Worm (Caenorhabditis elegans): ENCODE measurements around the gene ast-1.

ast-1 gene

ce11 chrII:4146039-4146438 is 10.9 kb upstream of the ast-1 start, which contains the start of gene F56D3.1:
F56D3.1 (plus strand) TSS chrII:4146339.
- no peak for TF ChIP-seq ceh-36 (tag; optimal IDR thresholded peaks at IDR 0.05)
- no peak for TF ChIP-seq pes-1 (GFP tag; IDR thresholded peaks at IDR 0.05)
- TF ChIP-seq scrt-1 (GFP tag; IDR thresholded peaks at IDR 0.05): no peak
- TF ChIP-seq hmg-4 (GFP tag; optimal IDR thresholded peaks at IDR 0.05): no peak
- TF ChIP-seq flt-1 (GFP tag; IDR thresholded peaks at IDR 0.05): no peak
- no peak for TF ChIP-seq tra-4 (tag; optimal IDR thresholded peaks at IDR 0.05)
- no peak for TF ChIP-seq ceh-13 (GFP tag; optimal IDR thresholded peaks at IDR 0.05)
- TF ChIP-seq sea-1 (GFP tag; conservative IDR thresholded peaks at IDR 0.05): no peak
- TF ChIP-seq ama-1 (optimal IDR thresholded peaks at IDR 0.05): no peak
- TF ChIP-seq tbx-37 (GFP tag; conservative IDR thresholded peaks at IDR 0.05): no peak
- no peak for TF ChIP-seq ets-7 (tag; optimal IDR thresholded peaks at IDR 0.05)
- TF ChIP-seq hnd-1 (tag; optimal IDR thresholded peaks at IDR 0.05): no peak
- TF ChIP-seq tbx-11 (GFP tag; IDR thresholded peaks at IDR 0.05): no peak
- no peak for TF ChIP-seq F13C5.2 (tag; optimal IDR thresholded peaks at IDR 0.05)
- no peak for TF ChIP-seq B0310.2 (tag; optimal IDR thresholded peaks at IDR 0.05)
- TF ChIP-seq hmbx-1 (tag; optimal IDR thresholded peaks at IDR 0.05): no peak
- TF ChIP-seq aly-1 (tag; optimal IDR thresholded peaks at IDR 0.05): no peak

- TF ChIP-seq sea-1 (GFP tag; conservative IDR thresholded peaks at IDR 0.05) (no peak), hnd-1 (tag; optimal IDR thresholded peaks at IDR 0.05) (no peak), ama-1 (optimal IDR thresholded peaks at IDR 0.05) (no peak), ets-7 (tag; optimal IDR thresholded peaks at IDR 0.05) (no peak), ceh-13 (GFP tag; optimal IDR thresholded peaks at IDR 0.05) (no peak), tbx-37 (GFP tag; conservative IDR thresholded peaks at IDR 0.05) (no peak), B0310.2 (tag; optimal IDR thresholded peaks at IDR 0.05) (no peak), hmbx-1 (tag; optimal IDR thresholded peaks at IDR 0.05) (no peak), tra-4 (tag; optimal IDR thresholded peaks at IDR 0.05) (no peak), pes-1 (GFP tag; IDR thresholded peaks at IDR 0.05) (no peak), ceh-36 (tag; optimal IDR thresholded peaks at IDR 0.05) (no peak), tbx-11 (GFP tag; IDR thresholded peaks at IDR 0.05) (no peak), hmg-4 (GFP tag; optimal IDR thresholded peaks at IDR 0.05) (no peak), flt-1 (GFP tag; IDR thresholded peaks at IDR 0.05) (no peak), scrt-1 (GFP tag; IDR thresholded peaks at IDR 0.05) (no peak), F13C5.2 (tag; optimal IDR thresholded peaks at IDR 0.05) (no peak), aly-1 (tag; optimal IDR thresholded peaks at IDR 0.05) (no peak)
Observed at ce11 chrII:4134688-4135087, 471 bp downstream of the ast-1 start.

- TF ChIP-seq tbx-11 (GFP tag; IDR thresholded peaks at IDR 0.05) (no peak), ceh-13 (GFP tag; optimal IDR thresholded peaks at IDR 0.05) (no peak), pes-1 (GFP tag; IDR thresholded peaks at IDR 0.05) (no peak), hmbx-1 (tag; optimal IDR thresholded peaks at IDR 0.05) (no peak), B0310.2 (tag; optimal IDR thresholded peaks at IDR 0.05) (no peak), sea-1 (GFP tag; conservative IDR thresholded peaks at IDR 0.05) (no peak), ceh-36 (tag; optimal IDR thresholded peaks at IDR 0.05) (no peak), tra-4 (tag; optimal IDR thresholded peaks at IDR 0.05) (no peak), flt-1 (GFP tag; IDR thresholded peaks at IDR 0.05) (no peak), ets-7 (tag; optimal IDR thresholded peaks at IDR 0.05) (no peak), F13C5.2 (tag; optimal IDR thresholded peaks at IDR 0.05) (no peak), hmg-4 (GFP tag; optimal IDR thresholded peaks at IDR 0.05) (no peak), ama-1 (optimal IDR thresholded peaks at IDR 0.05) (no peak), aly-1 (tag; optimal IDR thresholded peaks at IDR 0.05) (no peak), scrt-1 (GFP tag; IDR thresholded peaks at IDR 0.05) (no peak), tbx-37 (GFP tag; conservative IDR thresholded peaks at IDR 0.05) (no peak), hnd-1 (tag; optimal IDR thresholded peaks at IDR 0.05) (no peak)
Observed at ce11 chrII:4133332-4133731, 1.8 kb downstream of the ast-1 start.

DNA sequence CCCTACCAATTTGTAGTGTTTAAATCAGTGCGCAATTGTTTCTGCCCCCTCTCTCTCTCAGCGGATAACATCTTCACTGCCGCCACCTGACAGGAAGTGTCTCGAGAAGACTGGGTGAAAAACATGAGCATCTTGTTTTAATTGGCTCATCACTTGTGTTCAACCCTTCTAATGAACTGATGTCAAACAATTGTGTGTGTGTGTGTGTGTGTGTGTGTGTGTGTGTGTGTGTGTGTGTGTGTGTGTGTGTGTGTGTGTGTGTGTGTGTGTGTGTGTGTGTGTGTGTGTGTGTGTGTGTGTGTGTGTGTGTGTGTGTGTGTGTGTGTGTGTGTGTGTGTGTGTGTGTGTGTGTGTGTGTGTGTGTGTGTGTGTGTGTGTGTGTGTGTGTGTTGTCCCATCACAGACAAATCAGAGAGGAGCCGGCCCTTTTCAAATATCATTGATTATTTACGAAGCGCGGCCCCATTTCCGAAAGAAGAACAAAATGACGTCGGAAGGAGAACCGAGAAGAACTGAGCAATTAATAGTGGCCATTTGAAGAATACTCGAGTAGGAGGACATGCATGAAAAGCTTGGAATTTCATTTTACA is 5.0 kb downstream of the ast-1 start:
- TF ChIP-seq hmbx-1 (tag; optimal IDR thresholded peaks at IDR 0.05): peak; percentile 50
- peak; percentile 7 for TF ChIP-seq ceh-36 (tag; optimal IDR thresholded peaks at IDR 0.05)

ce11 chrII:4129450-4129849 is 5.7 kb downstream of the ast-1 start:
- TF ChIP-seq tra-4 (tag; optimal IDR thresholded peaks at IDR 0.05): no peak
- TF ChIP-seq hmbx-1 (tag; optimal IDR thresholded peaks at IDR 0.05): no peak
- no peak for TF ChIP-seq scrt-1 (GFP tag; IDR thresholded peaks at IDR 0.05)
- TF ChIP-seq ceh-36 (tag; optimal IDR thresholded peaks at IDR 0.05): no peak
- no peak for TF ChIP-seq ama-1 (optimal IDR thresholded peaks at IDR 0.05)
- TF ChIP-seq flt-1 (GFP tag; IDR thresholded peaks at IDR 0.05): no peak
- TF ChIP-seq ets-7 (tag; optimal IDR thresholded peaks at IDR 0.05): no peak
- TF ChIP-seq pes-1 (GFP tag; IDR thresholded peaks at IDR 0.05): no peak
- TF ChIP-seq aly-1 (tag; optimal IDR thresholded peaks at IDR 0.05): no peak
- TF ChIP-seq hnd-1 (tag; optimal IDR thresholded peaks at IDR 0.05): no peak
- TF ChIP-seq hmg-4 (GFP tag; optimal IDR thresholded peaks at IDR 0.05): no peak
- TF ChIP-seq sea-1 (GFP tag; conservative IDR thresholded peaks at IDR 0.05): no peak
- TF ChIP-seq tbx-11 (GFP tag; IDR thresholded peaks at IDR 0.05): no peak
- no peak for TF ChIP-seq F13C5.2 (tag; optimal IDR thresholded peaks at IDR 0.05)
- TF ChIP-seq tbx-37 (GFP tag; conservative IDR thresholded peaks at IDR 0.05): no peak

DNA sequence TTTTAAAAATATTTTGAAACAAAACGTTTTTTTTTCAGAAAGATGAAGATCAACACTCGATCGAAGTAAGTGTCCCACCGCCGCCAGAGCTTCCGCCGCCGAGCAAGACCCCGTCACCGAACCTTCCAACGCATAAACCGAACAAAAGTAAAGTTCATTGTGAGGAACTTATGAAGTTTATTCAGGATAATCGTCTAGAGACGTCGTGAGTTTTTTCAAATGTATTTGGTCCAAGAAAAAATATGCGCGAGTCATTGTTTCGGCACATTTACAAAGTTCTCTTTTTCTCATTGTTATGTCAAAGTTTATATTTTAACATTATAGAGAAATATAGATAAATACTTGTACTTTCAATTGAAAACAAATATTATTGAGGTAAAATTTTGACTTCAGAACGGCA is 9.9 kb downstream of the ast-1 start:
- TF ChIP-seq tra-4 (tag; optimal IDR thresholded peaks at IDR 0.05) (no peak), ceh-13 (GFP tag; optimal IDR thresholded peaks at IDR 0.05) (no peak), pes-1 (GFP tag; IDR thresholded peaks at IDR 0.05) (no peak), F13C5.2 (tag; optimal IDR thresholded peaks at IDR 0.05) (no peak), ceh-36 (tag; optimal IDR thresholded peaks at IDR 0.05) (no peak), tbx-37 (GFP tag; conservative IDR thresholded peaks at IDR 0.05) (no peak), hmg-4 (GFP tag; optimal IDR thresholded peaks at IDR 0.05) (no peak), ama-1 (optimal IDR thresholded peaks at IDR 0.05) (no peak), hmbx-1 (tag; optimal IDR thresholded peaks at IDR 0.05) (no peak)

- TF ChIP-seq ceh-13 (GFP tag; optimal IDR thresholded peaks at IDR 0.05): no peak
- TF ChIP-seq tbx-37 (GFP tag; conservative IDR thresholded peaks at IDR 0.05): no peak
- no peak for TF ChIP-seq tra-4 (tag; optimal IDR thresholded peaks at IDR 0.05)
- no peak for TF ChIP-seq pes-1 (GFP tag; IDR thresholded peaks at IDR 0.05)
- TF ChIP-seq hmbx-1 (tag; optimal IDR thresholded peaks at IDR 0.05): no peak
- TF ChIP-seq aly-1 (tag; optimal IDR thresholded peaks at IDR 0.05): no peak
- TF ChIP-seq sea-1 (GFP tag; conservative IDR thresholded peaks at IDR 0.05): no peak
- TF ChIP-seq B0310.2 (tag; optimal IDR thresholded peaks at IDR 0.05): no peak
- no peak for TF ChIP-seq ama-1 (optimal IDR thresholded peaks at IDR 0.05)
- no peak for TF ChIP-seq ceh-36 (tag; optimal IDR thresholded peaks at IDR 0.05)
- no peak for TF ChIP-seq scrt-1 (GFP tag; IDR thresholded peaks at IDR 0.05)
- no peak for TF ChIP-seq hnd-1 (tag; optimal IDR thresholded peaks at IDR 0.05)
Observed at ce11 chrII:4122899-4123298, 12.3 kb downstream of the ast-1 start.

All from whole organism, early embryonic.